Worm (Caenorhabditis elegans): ENCODE results near the gene F13E6.1.

- TF ChIP-seq lin-39 (tag; optimal IDR thresholded peaks at IDR 0.05) (no peak), ceh-16 (tag; optimal IDR thresholded peaks at IDR 0.05) (no peak), mdl-1 (tag; optimal IDR thresholded peaks at IDR 0.05) (no peak), mbf-1 (tag; optimal IDR thresholded peaks at IDR 0.05) (no peak), R02D3.7 (tag; optimal IDR thresholded peaks at IDR 0.05) (no peak), unc-39 (tag; optimal IDR thresholded peaks at IDR 0.05) (no peak), C34F6.9 (tag; optimal IDR thresholded peaks at IDR 0.05) (no peak), lin-11 (tag; optimal IDR thresholded peaks at IDR 0.05) (no peak), unc-55 (GFP tag; optimal IDR thresholded peaks at IDR 0.05) (no peak), blmp-1 (tag; optimal IDR thresholded peaks at IDR 0.05; ENCODE audit: insufficient read depth) (no peak)
Measured at ce11 chrX:10670198-10670597, 6.7 kb downstream of the F13E6.1 start.

Measured in whole organism, L2 larva.